Worm (Caenorhabditis elegans) whole organism, L4 larva: ENCODE measurements around the gene C30G7.4.

Experiments
- fkh-10 ChIP-seq: fragments of 150-350 bp; optimal IDR thresholded peaks from 2 replicates; lab custom pipeline; 2014; ENCODE audit warnings: missing biosample characterization, missing genetic modification reagents, missing genetic modification characterization
- fos-1 ChIP-seq: fragments of 150-350 bp; optimal IDR thresholded peaks from 2 replicates; lab custom pipeline; 2014; ENCODE audit warnings: missing biosample characterization, missing genetic modification characterization
- lsy-2 ChIP-seq, 2 experiments: fragments of 150-350 bp in 1 of 2; sonication (generic microtip) in 1 of 2; optimal IDR thresholded peaks; 2 replicates each; lab custom pipeline; 2014 to 2017; ENCODE audit warnings: missing biosample characterization in 2 of 2, missing genetic modification characterization in 2 of 2
- nhr-11 ChIP-seq: fragments of 150-350 bp; optimal IDR thresholded peaks from 2 replicates; lab custom pipeline; 2014; ENCODE audit warnings: missing biosample characterization, missing genetic modification characterization
- nhr-77 ChIP-seq: fragments of 150-350 bp; optimal IDR thresholded peaks from 2 replicates; lab custom pipeline; 2014; ENCODE audit warnings: missing biosample characterization, missing genetic modification characterization
- saeg-2 ChIP-seq: fragments of 200-800 bp; sonication (Bioruptor generic); IDR thresholded peaks from 2 replicates; pipeline ENCODE4 v1.3.6; 2022; ENCODE audit warnings: missing genetic modification reagents, missing genetic modification characterization, missing compliant biosample characterization
- skn-1 ChIP-seq: fragments of 150-350 bp; optimal IDR thresholded peaks from 2 replicates; lab custom pipeline; 2014; ENCODE audit warnings: missing biosample characterization, missing genetic modification characterization
- unc-62 ChIP-seq, 3 experiments: fragments of 150-350 bp in 1 of 3; sonication (generic microtip); optimal IDR thresholded peaks in 2 of 3; peaks in 1 of 3; 1 replicate in 1 of 3; 2 replicates in 2 of 3; lab custom pipeline; 2014 to 2017; ENCODE audit warnings: missing biosample characterization in 3 of 3, missing genetic modification characterization in 3 of 3, missing genetic modification reagents in 3 of 3, missing genotype in 1 of 3

DNA sequence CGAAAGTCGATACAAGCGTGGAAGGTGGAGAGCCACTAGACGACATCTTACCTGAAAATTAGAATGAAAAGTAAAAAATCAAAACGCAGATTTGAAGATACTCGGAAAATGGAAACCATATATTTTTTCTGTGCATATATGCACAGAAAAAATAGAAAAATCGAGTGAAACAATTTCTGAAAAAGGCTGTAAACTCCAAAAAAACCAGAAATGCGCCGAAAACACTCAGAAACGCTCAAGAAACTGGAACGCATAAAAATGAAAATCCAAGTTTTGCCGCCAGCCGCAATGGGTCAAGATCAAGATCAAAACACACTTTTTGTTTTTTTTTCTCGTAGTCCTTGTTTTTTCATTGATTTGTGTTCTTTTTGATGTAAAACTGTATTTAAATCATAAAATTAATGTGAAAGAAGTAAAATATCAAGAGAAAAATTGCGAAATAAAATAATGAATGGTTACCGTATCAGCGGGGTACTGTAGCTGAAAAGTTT lies 45.8 kb upstream of the C30G7.4 start, which contains the start of gene T01C3.3:
- TF ChIP-seq nhr-11 (tag; lab: Kevin White, UChicago) (no peak), unc-62 (GFP tag; optimal IDR thresholded peaks at IDR 0.05 in 1 of 2; lab: Kevin White, UChicago) (no peak), unc-62 (tag; optimal IDR thresholded peaks at IDR 0.05; lab: Kevin White, UChicago) (no peak), nhr-77 (tag; lab: Kevin White, UChicago) (no peak), fkh-10 (GFP tag; lab: Kevin White, UChicago) (no peak), lsy-2 (tag; optimal IDR thresholded peaks at IDR 0.05; lab: Kevin White, UChicago) (no peak), fos-1 (no peak), skn-1 (tag; lab: Kevin White, UChicago) (no peak), saeg-2 (GFP tag; lab: Robert Waterston, UW) (no peak)
